Fruit fly (Drosophila melanogaster) Kc167 (cell line): ENCODE results near the gene Archease.

ENCODE experiments used
- Myc ChIP-seq: fragments of >200 bp; optimal IDR thresholded peaks from 2 replicates; lab custom pipeline; 2017; ENCODE audit warnings: missing external identifiers
- h ChIP-seq: fragments of >200 bp; optimal IDR thresholded peaks from 3 replicates; lab custom pipeline; 2018; ENCODE audit warnings: missing external identifiers
- insv ChIP-seq: fragments of >200 bp; optimal IDR thresholded peaks from 3 replicates; lab custom pipeline; 2018; ENCODE audit warnings: missing external identifiers
- psq ChIP-seq: fragments of >200 bp; optimal IDR thresholded peaks from 2 replicates; lab custom pipeline; 2017; ENCODE audit warnings: missing external identifiers
- ttk ChIP-seq: sonication (Bioruptor generic); optimal IDR thresholded peaks from 2 replicates; lab custom pipeline; 2017; ENCODE audit warnings: missing external identifiers

- TF ChIP-seq ttk = no peak
- no peak for TF ChIP-seq psq (lab: Kevin White, UChicago)
- no peak for TF ChIP-seq h
- no peak for TF ChIP-seq Myc (lab: Kevin White, UChicago)
- TF ChIP-seq insv (lab: Kevin White, UChicago) = no peak
Observed at dm6 chr3R:21641517-21642137, 21.1 kb downstream of the Archease start.
